Worm (Caenorhabditis elegans) whole organism, L2 larva: ENCODE measurements around the gene aman-2.

Experiments
- R02D3.7 ChIP-seq: fragments of 150-350 bp; optimal IDR thresholded peaks from 2 replicates; lab custom pipeline; 2014; ENCODE audit warnings: missing biosample characterization, missing genetic modification characterization
- nhr-11 ChIP-seq: fragments of 150-350 bp; optimal IDR thresholded peaks from 2 replicates; lab custom pipeline; 2014; ENCODE audit warnings: missing biosample characterization, missing genetic modification characterization

- no peak for TF ChIP-seq R02D3.7
- no peak for TF ChIP-seq nhr-11 (tag; lab: Kevin White, UChicago)
These were observed 47.1 kb downstream of the aman-2 start for ce11 chrV:11885939-11886338.
